Fruit fly (Drosophila melanogaster): ENCODE results near the gene scny.

DNA sequence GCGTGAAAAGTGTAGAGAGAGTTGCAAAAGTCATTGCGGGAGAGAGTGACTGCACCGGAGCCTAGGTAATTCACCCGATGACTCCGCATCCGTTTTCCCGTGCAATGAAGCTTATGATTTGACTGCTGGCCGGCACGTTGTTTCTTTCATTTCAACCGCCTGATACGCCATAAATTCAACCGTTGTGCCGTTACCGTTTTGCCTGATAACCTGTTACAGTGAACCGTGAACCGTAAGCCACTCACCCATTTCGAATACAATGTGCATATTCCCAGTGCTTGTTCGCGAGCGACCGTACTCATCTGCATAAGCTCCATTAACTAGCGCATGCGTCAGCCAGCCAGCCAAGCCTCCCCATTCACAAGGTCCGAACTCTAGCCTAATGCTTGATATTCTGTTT is 6.0 kb downstream of the scny start:
- no peak for TF ChIP-seq pad (GFP tag; optimal IDR thresholded peaks at IDR 0.05)
- no peak for TF ChIP-seq cnc (optimal IDR thresholded peaks at IDR 0.05)
- no peak for TF ChIP-seq CG5204 (GFP tag; optimal IDR thresholded peaks at IDR 0.05)
- TF ChIP-seq Clk (GFP tag; optimal IDR thresholded peaks at IDR 0.05): no peak
- TF ChIP-seq tj (GFP tag; optimal IDR thresholded peaks at IDR 0.05): no peak
- no peak for TF ChIP-seq CG14711 (tag; optimal IDR thresholded peaks at IDR 0.05)
- TF ChIP-seq bab1 (GFP tag; optimal IDR thresholded peaks at IDR 0.05): no peak
- TF ChIP-seq kay (GFP tag; ENCODE audit: borderline replicate concordance): no peak
- no peak for TF ChIP-seq cic (GFP tag; optimal IDR thresholded peaks at IDR 0.05)
- no peak for TF ChIP-seq CG1620 (GFP tag; optimal IDR thresholded peaks at IDR 0.05)
- TF ChIP-seq Hr96 (GFP tag; optimal IDR thresholded peaks at IDR 0.05): no peak
